Worm (Caenorhabditis elegans) whole organism, early embryonic: ENCODE results near the gene ttr-27.

Experiments
- aly-1 ChIP-seq: sonication (generic microtip); optimal IDR thresholded peaks from 2 replicates; lab custom pipeline; 2016; ENCODE audit warnings: missing genetic modification characterization, missing compliant biosample characterization
- hmbx-1 ChIP-seq: sonication (generic microtip); optimal IDR thresholded peaks from 2 replicates; lab custom pipeline; 2016; ENCODE audit warnings: mild to moderate bottlenecking, missing genetic modification characterization, missing compliant biosample characterization
- tbx-11 ChIP-seq: fragments of 200-800 bp; sonication (Bioruptor generic); IDR thresholded peaks from 2 replicates; pipeline ENCODE4 v1.3.6; 2022; ENCODE audit warnings: missing genetic modification characterization, missing compliant biosample characterization
- tra-4 ChIP-seq: sonication (generic microtip); optimal IDR thresholded peaks from 2 replicates; lab custom pipeline; 2017; ENCODE audit warnings: missing genetic modification characterization, missing compliant biosample characterization

ce11 chrV:12901301-12901700, 2.6 kb downstream of the ttr-27 start:
- TF ChIP-seq tbx-11 (GFP tag; lab: Robert Waterston, UW) (no peak), tra-4 (tag; lab: Kevin White, UChicago) (no peak), aly-1 (tag; lab: Kevin White, UChicago) (no peak), hmbx-1 (tag; lab: Kevin White, UChicago) (no peak)
